Fruit fly (Drosophila melanogaster) whole organism, embryonic: ENCODE results near the gene sick.
A peak's percentile ranks its signal among the peaks of the same experiment; 100 is the strongest.

ENCODE experiments used
- Ada2b ChIP-seq: fragments of 200-800 bp; sonication (Bioruptor generic); IDR thresholded peaks from 2 replicates; pipeline ENCODE4 v1.3.6; 2022; ENCODE audit warnings: missing biosample characterization, missing genetic modification characterization
- CG10321 ChIP-seq: fragments of 200-800 bp; sonication (Bioruptor generic); IDR thresholded peaks from 2 replicates; pipeline ENCODE4 v1.3.6; 2022; ENCODE audit warnings: missing biosample characterization, missing genetic modification characterization
- CG11695 ChIP-seq: fragments of 200-800 bp; sonication (Bioruptor generic); IDR thresholded peaks from 3 replicates; pipeline ENCODE4 v1.3.6; 2022; ENCODE audit warnings: missing biosample characterization, missing genetic modification characterization
- CG15011 ChIP-seq: fragments of 200-800 bp; sonication (Bioruptor generic); optimal IDR thresholded peaks from 3 replicates; lab custom pipeline; 2018; ENCODE audit warnings: missing biosample characterization, mild to moderate bottlenecking, missing genetic modification characterization
- CG17568 ChIP-seq: fragments of 200-800 bp; sonication (Bioruptor generic); optimal IDR thresholded peaks from 2 replicates; lab custom pipeline; 2018; ENCODE audit warnings: missing biosample characterization, mild to moderate bottlenecking, missing genetic modification characterization, moderate library complexity
- CG18011 ChIP-seq: fragments of 200-800 bp; sonication (Bioruptor generic); optimal IDR thresholded peaks from 2 replicates; lab custom pipeline; 2017; ENCODE audit warnings: missing biosample characterization, missing genetic modification characterization, mild to moderate bottlenecking, moderate library complexity, missing genotype
- CG1832 ChIP-seq: fragments of 200-800 bp; sonication (Bioruptor generic); optimal IDR thresholded peaks from 2 replicates; lab custom pipeline; 2017; ENCODE audit warnings: missing biosample characterization, mild to moderate bottlenecking, missing genetic modification characterization, inconsistent platforms
- CG3065 ChIP-seq: fragments of 200-800 bp; sonication (Bioruptor generic); optimal IDR thresholded peaks from 2 replicates; lab custom pipeline; 2016; ENCODE audit warnings: missing biosample characterization, missing genetic modification characterization
- CG34422 ChIP-seq: fragments of 200-800 bp; sonication (Bioruptor generic); IDR thresholded peaks from 3 replicates; pipeline ENCODE4 v1.3.6; 2022; ENCODE audit warnings: missing biosample characterization, missing genetic modification characterization
- CG4282 ChIP-seq: fragments of 200-800 bp; sonication (Bioruptor generic); optimal IDR thresholded peaks from 2 replicates; lab custom pipeline; 2016; ENCODE audit warnings: missing biosample characterization, missing genetic modification characterization
- CG8765 ChIP-seq: fragments of 200-800 bp; sonication (Bioruptor generic); IDR thresholded peaks from 2 replicates; pipeline ENCODE4 v1.3.6; 2022; ENCODE audit warnings: missing biosample characterization, missing genetic modification characterization
- CG8944 ChIP-seq: fragments of 200-800 bp; sonication (Bioruptor generic); optimal IDR thresholded peaks from 3 replicates; lab custom pipeline; 2016; ENCODE audit warnings: missing biosample characterization, missing genetic modification characterization
- Dek ChIP-seq: fragments of 200-800 bp; sonication (Bioruptor generic); optimal IDR thresholded peaks from 3 replicates; lab custom pipeline; 2019; ENCODE audit warnings: missing biosample characterization, mild to moderate bottlenecking, missing genetic modification characterization, moderate library complexity
- Drgx ChIP-seq: fragments of 200-800 bp; sonication (Bioruptor generic); IDR thresholded peaks from 2 replicates; pipeline ENCODE4 v1.3.6; 2022; ENCODE audit warnings: missing biosample characterization, missing genetic modification characterization
- Elba2 ChIP-seq: fragments of 200-800 bp; sonication (Bioruptor generic); optimal IDR thresholded peaks from 3 replicates; lab custom pipeline; 2016; ENCODE audit warnings: missing biosample characterization, missing genetic modification characterization
- HLHmδ ChIP-seq: fragments of 200-800 bp; sonication (Bioruptor generic); optimal IDR thresholded peaks from 2 replicates; lab custom pipeline; 2018; ENCODE audit warnings: missing biosample characterization, mild to moderate bottlenecking, missing genetic modification characterization, moderate library complexity
- Hr3 ChIP-seq: fragments of 200-800 bp; sonication (Bioruptor generic); optimal IDR thresholded peaks from 3 replicates; lab custom pipeline; 2016; ENCODE audit warnings: missing biosample characterization, missing genetic modification characterization
- Meics ChIP-seq: fragments of 200-800 bp; sonication (Bioruptor generic); optimal IDR thresholded peaks from 2 replicates; lab custom pipeline; 2017; ENCODE audit warnings: missing biosample characterization, mild to moderate bottlenecking, missing genetic modification characterization
- Nf-YB ChIP-seq: fragments of 200-800 bp; sonication (Bioruptor generic); optimal IDR thresholded peaks from 3 replicates; lab custom pipeline; 2019; ENCODE audit warnings: missing biosample characterization, mild to moderate bottlenecking, missing genetic modification characterization, moderate library complexity
- Nf-YC ChIP-seq: fragments of 200-800 bp; optimal IDR thresholded peaks from 3 replicates; lab custom pipeline; 2019; ENCODE audit warnings: missing biosample characterization, mild to moderate bottlenecking, missing genetic modification characterization, moderate library complexity
- Rx ChIP-seq: fragments of 200-800 bp; sonication (Bioruptor generic); IDR thresholded peaks from 2 replicates; pipeline ENCODE4 v1.3.6; 2022; ENCODE audit warnings: missing biosample characterization, missing genetic modification characterization
- Sox102F ChIP-seq: fragments of 200-800 bp; sonication (Bioruptor generic); optimal IDR thresholded peaks from 2 replicates; lab custom pipeline; 2018; ENCODE audit warnings: missing biosample characterization, mild to moderate bottlenecking, missing genetic modification characterization, moderate library complexity
- cg ChIP-seq: fragments of 200-800 bp; sonication (Bioruptor generic); optimal IDR thresholded peaks from 3 replicates; lab custom pipeline; 2019; ENCODE audit warnings: missing biosample characterization, mild to moderate bottlenecking, missing genetic modification characterization, moderate library complexity
- chn ChIP-seq: fragments of 200-800 bp; sonication (Bioruptor generic); optimal IDR thresholded peaks from 2 replicates; lab custom pipeline; 2016; ENCODE audit warnings: missing biosample characterization, missing genetic modification characterization
- ewg ChIP-seq: fragments of 200-800 bp; sonication (Bioruptor generic); optimal IDR thresholded peaks from 3 replicates; lab custom pipeline; 2017; ENCODE audit warnings: mild to moderate bottlenecking, missing biosample characterization, missing genetic modification reagents, missing genetic modification characterization
- gt ChIP-seq: fragments of 200-800 bp; sonication (Bioruptor generic); IDR thresholded peaks from 2 replicates; pipeline ENCODE4 v1.3.6; 2022; ENCODE audit warnings: missing biosample characterization, missing genetic modification characterization
- jigr1 ChIP-seq: fragments of 200-800 bp; sonication (Bioruptor generic); IDR thresholded peaks from 3 replicates; pipeline ENCODE4 v1.3.6; 2022; ENCODE audit warnings: missing biosample characterization, missing genetic modification characterization
- mirr ChIP-seq: fragments of 200-800 bp; sonication (Bioruptor generic); optimal IDR thresholded peaks from 3 replicates; lab custom pipeline; 2018; ENCODE audit warnings: missing biosample characterization, mild to moderate bottlenecking, missing genetic modification characterization
- oc ChIP-seq: fragments of 200-800 bp; sonication (Bioruptor generic); optimal IDR thresholded peaks from 2 replicates; lab custom pipeline; 2018; ENCODE audit warnings: missing biosample characterization, mild to moderate bottlenecking, missing genetic modification characterization, moderate library complexity
- onecut ChIP-seq: fragments of 200-800 bp; sonication (Bioruptor generic); IDR thresholded peaks from 2 replicates; pipeline ENCODE4 v1.3.6; 2022; ENCODE audit warnings: missing biosample characterization, missing genetic modification characterization
- psq ChIP-seq: fragments of 200-800 bp; sonication (Bioruptor generic); optimal IDR thresholded peaks from 2 replicates; lab custom pipeline; 2017; ENCODE audit warnings: missing biosample characterization, missing genetic modification characterization
- scrt ChIP-seq: fragments of 200-800 bp; sonication (Bioruptor generic); optimal IDR thresholded peaks from 2 replicates; lab custom pipeline; 2018; ENCODE audit warnings: missing biosample characterization, mild to moderate bottlenecking, missing genetic modification characterization, moderate library complexity
- sens ChIP-seq: fragments of 200-800 bp; sonication (Bioruptor generic); peaks from one replicate; lab custom pipeline; 2016; ENCODE audit warnings: missing biosample characterization, missing genetic modification characterization
- seq ChIP-seq: fragments of 200-800 bp; sonication (Bioruptor generic); IDR thresholded peaks from 2 replicates; pipeline ENCODE4 v1.3.6; 2022; ENCODE audit warnings: missing biosample characterization, missing genetic modification characterization
- sim ChIP-seq: fragments of 200-800 bp; sonication (Bioruptor generic); IDR thresholded peaks from 2 replicates; pipeline ENCODE4 v1.3.6; 2022; ENCODE audit warnings: missing biosample characterization, missing genetic modification characterization
- tgo ChIP-seq: fragments of 200-800 bp; sonication (Bioruptor generic); IDR thresholded peaks from 3 replicates; pipeline ENCODE4 v1.3.6; 2022; ENCODE audit warnings: missing biosample characterization, missing genetic modification characterization
- trem ChIP-seq: fragments of 200-800 bp; optimal IDR thresholded peaks from 3 replicates; lab custom pipeline; 2019; ENCODE audit warnings: missing biosample characterization, mild to moderate bottlenecking, missing genetic modification characterization, moderate library complexity
- zfh2 ChIP-seq: fragments of 200-800 bp; sonication (Bioruptor generic); optimal IDR thresholded peaks from 2 replicates; lab custom pipeline; 2016; ENCODE audit warnings: missing biosample characterization, missing genetic modification characterization

The sick gene

DNA sequence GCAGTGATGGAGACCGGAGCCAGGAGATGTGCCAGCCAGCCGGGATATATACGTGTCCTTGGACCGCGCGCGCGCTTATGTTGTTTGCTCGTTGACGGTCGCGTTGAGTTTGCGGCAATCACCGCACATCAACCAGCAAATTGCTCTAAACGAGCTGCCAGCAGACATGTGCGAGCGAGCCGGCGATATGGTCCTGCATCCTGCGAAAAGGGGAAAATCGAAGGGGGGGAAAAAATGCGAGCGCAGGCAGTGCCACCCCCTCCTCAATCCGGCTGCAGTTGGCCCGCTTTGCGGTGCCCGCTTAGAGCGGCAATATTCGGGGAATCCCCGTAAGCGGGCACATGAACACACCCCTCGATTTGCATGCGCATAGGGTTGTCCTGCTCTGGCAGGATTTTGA, 27.2 kb upstream of the sick start, which contains the start of gene bsh:
TSS of gene bsh (minus strand) at position 101 of the 400 bp plus-strand sequence.
- TF ChIP-seq CG3065 (GFP tag; lab: Kevin White, UChicago) (no peak), oc (no peak), CG8944 (no peak), psq (GFP tag; lab: Kevin White, UChicago) (no peak), trem (tag; lab: Kevin White, UChicago) (no peak), chn (GFP tag; lab: Kevin White, UChicago) (no peak), jigr1 (no peak), CG10321 (GFP tag; lab: Robert Waterston, UW) (peak; percentile 46; the same call in 1 of the 2 replicates), CG34422 (GFP tag; lab: Robert Waterston, UW) (0 out of 3 replicates have a peak, but pooled peaks have one; percentile 23), CG11695 (GFP tag; lab: Robert Waterston, UW) (no peak), CG1832 (peak; percentile 10), sim (no peak), tgo (GFP tag; lab: Robert Waterston, UW) (no peak), scrt (GFP tag; lab: Kevin White, UChicago) (no peak), CG8765 (0 out of 2 replicates have a peak, but pooled peaks have one; percentile 27), Ada2b (GFP tag; lab: Robert Waterston, UW) (no peak), CG15011 (GFP tag; lab: Kevin White, UChicago) (no peak), Drgx (GFP tag; lab: Robert Waterston, UW) (no peak), CG17568 (GFP tag; lab: Kevin White, UChicago) (no peak), Dek (tag; lab: Kevin White, UChicago) (no peak), gt (GFP tag; lab: Robert Waterston, UW) (no peak)

DNA sequence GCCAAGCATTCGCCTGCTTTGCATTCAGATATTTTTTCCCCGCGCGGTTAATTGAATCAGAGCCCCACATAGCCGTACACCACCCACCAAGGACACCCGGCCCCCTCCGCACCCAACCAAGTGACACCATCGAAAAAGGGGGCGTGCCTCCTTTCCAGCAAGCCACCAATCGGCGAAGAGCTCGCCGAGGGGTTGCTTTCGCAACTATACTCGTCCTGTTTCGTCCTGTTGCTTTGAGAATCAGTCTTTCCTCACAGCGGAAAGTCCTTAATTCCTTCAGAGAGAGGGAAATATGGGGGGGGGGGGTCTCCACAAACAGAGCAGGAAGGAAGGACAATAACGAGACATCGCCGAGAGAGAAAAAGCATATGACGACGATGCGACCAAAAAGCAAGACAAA, 26.5 kb upstream of the sick start:
- peak; percentile 69 for TF ChIP-seq CG1832
- TF ChIP-seq Meics (GFP tag; lab: Kevin White, UChicago): no peak
- no peak for TF ChIP-seq Rx (GFP tag; lab: Robert Waterston, UW)
- TF ChIP-seq seq: peak; percentile 57; the same call in 1 of the 2 replicates
- TF ChIP-seq cg (GFP tag; lab: Kevin White, UChicago): no peak
- no peak for TF ChIP-seq Hr3 (GFP tag; lab: Kevin White, UChicago)
- TF ChIP-seq onecut (GFP tag; lab: Robert Waterston, UW): no peak
- peak; percentile 89 for TF ChIP-seq CG10321 (GFP tag; lab: Robert Waterston, UW)
- TF ChIP-seq Nf-YC: peak; percentile 97
- TF ChIP-seq Nf-YB (GFP tag; lab: Kevin White, UChicago): peak; percentile 97
- no peak for TF ChIP-seq CG4282 (GFP tag; lab: Kevin White, UChicago)
- TF ChIP-seq trem (tag; lab: Kevin White, UChicago): no peak
- TF ChIP-seq mirr (GFP tag; lab: Kevin White, UChicago): no peak
- TF ChIP-seq Sox102F (GFP tag; lab: Kevin White, UChicago): no peak
- TF ChIP-seq HLHmδ (GFP tag; lab: Kevin White, UChicago): no peak
- TF ChIP-seq ewg (GFP tag; lab: Kevin White, UChicago): no peak
- no peak for TF ChIP-seq zfh2 (GFP tag; lab: Kevin White, UChicago)

DNA sequence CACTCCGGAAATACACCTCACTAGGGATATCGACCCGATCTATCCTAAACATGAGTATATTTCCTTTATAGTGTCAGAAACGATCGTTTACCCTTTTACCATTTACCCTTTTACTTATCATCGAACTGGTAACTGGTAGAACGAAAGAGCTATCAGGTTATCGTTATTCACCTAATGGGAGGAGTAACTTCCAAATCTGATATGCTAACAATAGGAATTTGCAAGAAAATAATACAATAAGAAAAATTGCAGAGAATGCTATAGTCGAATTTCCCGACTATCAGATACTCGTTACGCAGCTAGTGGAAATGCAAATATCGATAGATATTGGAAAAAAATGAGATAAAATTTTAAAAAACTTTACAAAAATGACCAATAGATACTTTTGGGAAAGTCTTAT, 21.9 kb upstream of the sick start:
- TF ChIP-seq CG18011 (GFP tag; lab: Kevin White, UChicago) (no peak), Elba2 (peak; percentile 91), sens (GFP tag; lab: Kevin White, UChicago) (peak; percentile 19)
